Fruit fly (Drosophila melanogaster) whole organism: ENCODE results near the gene Bace.

Experiments
- CG8478 ChIP-seq: fragments of >200 bp; optimal IDR thresholded peaks from 2 replicates; lab custom pipeline; 2018; ENCODE audit warnings: inconsistent platforms
- Dll ChIP-seq: fragments of >200 bp; optimal IDR thresholded peaks from 2 replicates; lab custom pipeline; 2017
- psq ChIP-seq: fragments of >200 bp; optimal IDR thresholded peaks from 2 replicates; lab custom pipeline; 2017

DNA sequence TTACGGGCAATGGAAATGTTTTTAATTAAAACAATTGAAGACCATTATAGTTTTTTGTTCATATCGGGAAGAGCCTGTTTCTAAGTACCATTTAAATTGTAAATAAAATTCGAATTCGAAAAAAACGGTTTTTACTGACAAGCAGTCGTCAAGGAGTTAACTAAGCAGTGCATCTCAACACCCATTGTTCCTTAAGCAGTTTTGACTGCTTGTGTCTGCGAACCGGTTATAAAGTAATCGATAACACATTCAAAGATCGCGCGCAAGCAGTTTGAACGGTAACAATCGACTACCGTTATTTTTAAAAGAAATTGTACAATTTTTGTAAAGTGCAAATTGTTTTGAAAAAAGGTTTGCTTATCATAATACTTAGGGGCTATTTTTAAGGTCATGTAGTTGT, 18.1 kb downstream of the Bace start:
- no peak for TF ChIP-seq psq (lab: Kevin White, UChicago)
- no peak for TF ChIP-seq Dll (lab: Kevin White, UChicago)
- no peak for TF ChIP-seq CG8478 (lab: Kevin White, UChicago)
